Fruit fly (Drosophila melanogaster) whole organism, prepupa: ENCODE results near the gene CG32425.
A peak's percentile ranks its signal among the peaks of the same experiment; 100 is the strongest.

Experiments
- CG10631 ChIP-seq: fragments of 200-800 bp; sonication (Bioruptor generic); optimal IDR thresholded peaks from 2 replicates; lab custom pipeline; 2016; ENCODE audit warnings: missing biosample characterization, missing genetic modification characterization
- CG8319 ChIP-seq: fragments of 200-800 bp; sonication (Bioruptor generic); optimal IDR thresholded peaks from 3 replicates; lab custom pipeline; 2016; ENCODE audit warnings: missing biosample characterization, missing genetic modification characterization
- fd59A ChIP-seq: fragments of 200-800 bp; sonication (Bioruptor generic); optimal IDR thresholded peaks from 2 replicates; lab custom pipeline; 2017; ENCODE audit warnings: missing biosample characterization, mild to moderate bottlenecking, missing genetic modification characterization, missing genetic modification reagents

DNA sequence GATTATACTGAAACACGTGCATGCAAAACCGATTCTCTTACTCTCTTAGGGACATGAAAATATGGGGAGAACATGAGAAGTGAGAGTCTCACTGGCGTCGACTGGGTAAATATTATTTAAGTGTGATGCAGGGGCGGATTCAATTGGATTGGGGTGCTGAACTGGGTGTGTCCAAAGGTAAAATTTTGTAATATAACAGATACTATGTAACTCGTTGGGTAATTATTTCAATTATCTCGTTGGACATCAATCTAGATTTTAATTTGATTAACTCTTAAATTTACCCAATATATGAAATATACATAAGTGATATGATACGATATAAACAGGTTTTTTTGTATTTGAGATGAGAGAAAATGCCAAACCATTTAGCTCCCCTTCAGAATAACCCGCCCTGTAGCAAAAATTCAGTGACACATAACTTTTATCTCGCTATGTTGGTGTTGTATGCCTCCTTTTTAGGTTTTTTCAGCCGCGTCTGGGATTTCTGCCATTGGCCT lies 11.1 kb downstream of the CG32425 start:
- peak; percentile 93 for TF ChIP-seq CG10631 (GFP tag; lab: Kevin White, UChicago)
- TF ChIP-seq CG8319 (GFP tag; lab: Kevin White, UChicago) = peak; percentile 88
- TF ChIP-seq fd59A = peak; percentile 84
